Worm (Caenorhabditis elegans) whole organism, L3 larva: ENCODE data around the gene F44A2.3.

Experiments
- ZK546.5 ChIP-seq: sonication (generic microtip); optimal IDR thresholded peaks from 2 replicates; lab custom pipeline; 2017; ENCODE audit warnings: missing biosample characterization, missing genetic modification characterization
- ama-1 ChIP-seq: fragments of 150-350 bp; optimal IDR thresholded peaks from 2 replicates; lab custom pipeline; 2018
- egl-27 ChIP-seq: sonication (generic microtip); optimal IDR thresholded peaks from 4 replicates; lab custom pipeline; 2017; ENCODE audit warnings: missing biosample characterization, missing genetic modification reagents, missing genetic modification characterization
- mdl-1 ChIP-seq: fragments of 150-350 bp; optimal IDR thresholded peaks from 2 replicates; lab custom pipeline; 2014; ENCODE audit warnings: missing biosample characterization, missing genetic modification characterization
- nfya-1 ChIP-seq: sonication (generic microtip); optimal IDR thresholded peaks from 2 replicates; lab custom pipeline; 2017; ENCODE audit warnings: missing genetic modification characterization, mild to moderate bottlenecking, missing compliant biosample characterization, antibody characterized with exemption, moderate library complexity; ENCODE audit not compliant: insufficient read depth
- pha-4 ChIP-seq: fragments of 150-350 bp; optimal IDR thresholded peaks from 2 replicates; lab custom pipeline; 2014; ENCODE audit warnings: missing biosample characterization, missing genetic modification reagents, missing genetic modification characterization
- snpc-4 ChIP-seq: fragments of 150-350 bp; optimal IDR thresholded peaks from 2 replicates; lab custom pipeline; 2014; ENCODE audit warnings: missing biosample characterization, missing genetic modification characterization

ce11 chrV:9287460-9287859, 17.8 kb upstream of the F44A2.3 start, which contains the start of gene lron-2:
- TF ChIP-seq pha-4, result no peak
- no peak for TF ChIP-seq mdl-1 (tag; lab: Kevin White, UChicago)
- TF ChIP-seq egl-27 (tag; lab: Kevin White, UChicago), result no peak
- TF ChIP-seq nfya-1, result no peak
- no peak for TF ChIP-seq ama-1 (lab: Kevin White, UChicago)
- no peak for TF ChIP-seq ZK546.5 (tag; lab: Kevin White, UChicago)
- TF ChIP-seq snpc-4 (tag; lab: Kevin White, UChicago), result no peak
